Fruit fly (Drosophila melanogaster) whole organism, embryonic: ENCODE results near the gene Spn28B.

Experiments
- Atf-2 ChIP-seq: fragments of 200-800 bp; sonication (Bioruptor generic); optimal IDR thresholded peaks from 2 replicates; lab custom pipeline; 2016; ENCODE audit warnings: missing biosample characterization, missing genetic modification characterization
- CG10274 ChIP-seq: fragments of 200-800 bp; sonication (Bioruptor generic); optimal IDR thresholded peaks from 3 replicates; lab custom pipeline; 2017; ENCODE audit warnings: missing biosample characterization, mild to moderate bottlenecking, missing genetic modification characterization
- CG10321 ChIP-seq: fragments of 200-800 bp; sonication (Bioruptor generic); IDR thresholded peaks from 2 replicates; pipeline ENCODE4 v1.3.6; 2022; ENCODE audit warnings: missing biosample characterization, missing genetic modification characterization
- CG10431 ChIP-seq: fragments of 200-800 bp; sonication (Bioruptor generic); optimal IDR thresholded peaks from 3 replicates; lab custom pipeline; 2018; ENCODE audit warnings: missing biosample characterization, mild to moderate bottlenecking, missing genetic modification characterization
- CG11247 ChIP-seq: fragments of 200-800 bp; sonication (Bioruptor generic); IDR thresholded peaks from 2 replicates; pipeline ENCODE4 v1.3.6; 2022; ENCODE audit warnings: missing biosample characterization, missing genetic modification characterization
- CG12299 ChIP-seq: fragments of 200-800 bp; sonication (Bioruptor generic); optimal IDR thresholded peaks from 2 replicates; lab custom pipeline; 2018; ENCODE audit warnings: missing biosample characterization, mild to moderate bottlenecking, missing genetic modification characterization
- CG12659 ChIP-seq: fragments of 200-800 bp; sonication (Bioruptor generic); optimal IDR thresholded peaks from 3 replicates; lab custom pipeline; 2017; ENCODE audit warnings: mild to moderate bottlenecking, missing biosample characterization, missing genetic modification reagents, missing genetic modification characterization
- CG14014 ChIP-seq: fragments of 200-800 bp; sonication (Bioruptor generic); IDR thresholded peaks from 2 replicates; pipeline ENCODE4 v1.3.6; 2022; ENCODE audit warnings: missing biosample characterization, missing genetic modification characterization
- CG14441 ChIP-seq: fragments of 200-800 bp; sonication (Bioruptor generic); IDR thresholded peaks from 2 replicates; pipeline ENCODE4 v1.3.6; 2022; ENCODE audit warnings: missing biosample characterization, missing genetic modification characterization
- CG15269 ChIP-seq: fragments of 200-800 bp; sonication (Bioruptor generic); optimal IDR thresholded peaks from 2 replicates; lab custom pipeline; 2018; ENCODE audit warnings: missing biosample characterization, mild to moderate bottlenecking, missing genetic modification characterization, moderate library complexity
- CG16779 ChIP-seq: fragments of 200-800 bp; sonication (Bioruptor generic); IDR thresholded peaks from 2 replicates; pipeline ENCODE4 v1.3.6; 2022; ENCODE audit warnings: missing biosample characterization, missing genetic modification characterization
- CG17385 ChIP-seq: fragments of 200-800 bp; sonication (Bioruptor generic); optimal IDR thresholded peaks from 3 replicates; lab custom pipeline; 2018; ENCODE audit warnings: missing biosample characterization, mild to moderate bottlenecking, missing genetic modification characterization
- CG18599 ChIP-seq: fragments of 200-800 bp; sonication (Bioruptor generic); optimal IDR thresholded peaks from 3 replicates; lab custom pipeline; 2017; ENCODE audit warnings: missing biosample characterization, missing genetic modification characterization, mild to moderate bottlenecking, moderate library complexity, missing genetic modification reagents
- CG18764 ChIP-seq: fragments of 200-800 bp; sonication (Bioruptor generic); optimal IDR thresholded peaks from 3 replicates; lab custom pipeline; 2016; ENCODE audit warnings: missing biosample characterization, missing genetic modification characterization
- CG2129 ChIP-seq: fragments of 200-800 bp; sonication (Bioruptor generic); IDR thresholded peaks from 2 replicates; pipeline ENCODE4 v1.3.6; 2022; ENCODE audit warnings: missing biosample characterization, missing genetic modification characterization; ENCODE audit not compliant: partially characterized antibody
- CG2202 ChIP-seq: fragments of 200-800 bp; sonication (Bioruptor generic); optimal IDR thresholded peaks from 2 replicates; lab custom pipeline; 2018; ENCODE audit warnings: missing biosample characterization, mild to moderate bottlenecking, missing genetic modification characterization
- CG30431 ChIP-seq: fragments of 200-800 bp; sonication (Bioruptor generic); optimal IDR thresholded peaks from 2 replicates; lab custom pipeline; 2017; ENCODE audit warnings: missing biosample characterization, missing genetic modification characterization
- CG31365 ChIP-seq: fragments of 200-800 bp; sonication (Bioruptor generic); optimal IDR thresholded peaks from 2 replicates; lab custom pipeline; 2018; ENCODE audit warnings: missing biosample characterization, mild to moderate bottlenecking, missing genetic modification characterization
- CG32767 ChIP-seq: fragments of 200-800 bp; sonication (Bioruptor generic); IDR thresholded peaks from 2 replicates; pipeline ENCODE4 v1.3.6; 2022; ENCODE audit warnings: missing biosample characterization, missing genetic modification characterization
- CG6813 ChIP-seq: fragments of 200-800 bp; sonication (Bioruptor generic); optimal IDR thresholded peaks from 2 replicates; lab custom pipeline; 2017; ENCODE audit warnings: missing biosample characterization, missing genetic modification characterization, mild to moderate bottlenecking, moderate library complexity, missing genetic modification reagents
- CG7745 ChIP-seq: fragments of 200-800 bp; sonication (Bioruptor generic); optimal IDR thresholded peaks from 2 replicates; lab custom pipeline; 2018; ENCODE audit warnings: missing biosample characterization, mild to moderate bottlenecking, missing genetic modification characterization, moderate library complexity
- CG7928 ChIP-seq: fragments of 200-800 bp; sonication (Bioruptor generic); optimal IDR thresholded peaks from 2 replicates; lab custom pipeline; 2017; ENCODE audit warnings: missing biosample characterization, mild to moderate bottlenecking, missing genetic modification characterization
- CG7963 ChIP-seq: fragments of 200-800 bp; sonication (Bioruptor generic); IDR thresholded peaks from 3 replicates; pipeline ENCODE4 v1.3.6; 2022; ENCODE audit warnings: missing biosample characterization, missing genetic modification characterization; ENCODE audit not compliant: partially characterized antibody
- D19A ChIP-seq: fragments of 200-800 bp; optimal IDR thresholded peaks from 3 replicates; lab custom pipeline; 2019; ENCODE audit warnings: missing biosample characterization, mild to moderate bottlenecking, missing genetic modification characterization, moderate library complexity
- Dek ChIP-seq: fragments of 200-800 bp; sonication (Bioruptor generic); optimal IDR thresholded peaks from 3 replicates; lab custom pipeline; 2019; ENCODE audit warnings: missing biosample characterization, mild to moderate bottlenecking, missing genetic modification characterization, moderate library complexity
- GATAe ChIP-seq: fragments of 200-800 bp; sonication (Bioruptor generic); conservative IDR thresholded peaks from 2 replicates; pipeline ENCODE4 v1.3.6; 2022; ENCODE audit warnings: missing biosample characterization, missing genetic modification characterization
- HLH3B ChIP-seq: fragments of 200-800 bp; sonication (Bioruptor generic); IDR thresholded peaks from 2 replicates; pipeline ENCODE4 v1.3.6; 2022; ENCODE audit warnings: missing biosample characterization, missing genetic modification characterization
- Nf-YA ChIP-seq: fragments of 200-800 bp; sonication (Bioruptor generic); IDR thresholded peaks from 2 replicates; pipeline ENCODE4 v1.3.6; 2022; ENCODE audit warnings: missing biosample characterization, missing genetic modification characterization
- Ptx1 ChIP-seq: fragments of 200-800 bp; sonication (Bioruptor generic); IDR thresholded peaks from 2 replicates; pipeline ENCODE4 v1.3.6; 2022; ENCODE audit warnings: missing biosample characterization, missing genetic modification characterization
- Ravus ChIP-seq: fragments of 200-800 bp; sonication (Bioruptor generic); IDR thresholded peaks from 2 replicates; pipeline ENCODE4 v1.3.6; 2022; ENCODE audit warnings: missing biosample characterization, missing genetic modification characterization
- Xbp1 ChIP-seq: fragments of 200-800 bp; sonication (Bioruptor generic); optimal IDR thresholded peaks from 3 replicates; lab custom pipeline; 2016; ENCODE audit warnings: missing biosample characterization, mild to moderate bottlenecking, missing genetic modification characterization
- ab ChIP-seq: fragments of 200-800 bp; sonication (Bioruptor generic); optimal IDR thresholded peaks from 2 replicates; lab custom pipeline; 2016; ENCODE audit warnings: missing biosample characterization, missing genetic modification characterization
- bsh ChIP-seq, 2 experiments: fragments of 200-800 bp; sonication (Bioruptor generic); optimal IDR thresholded peaks; 2 replicates each; lab custom pipeline; 2017 to 2018; ENCODE audit warnings: mild to moderate bottlenecking in 2 of 2, missing biosample characterization in 2 of 2, missing genetic modification characterization in 2 of 2, moderate library complexity in 1 of 2
- corto ChIP-seq: fragments of 200-800 bp; sonication (Bioruptor generic); optimal IDR thresholded peaks from 2 replicates; lab custom pipeline; 2016; ENCODE audit warnings: missing biosample characterization, mild to moderate bottlenecking, missing genetic modification characterization, moderate library complexity
- disco-r ChIP-seq: fragments of 200-800 bp; sonication (Bioruptor generic); optimal IDR thresholded peaks from 2 replicates; lab custom pipeline; 2016; ENCODE audit warnings: missing biosample characterization, missing genetic modification characterization
- dm ChIP-seq: fragments of 200-800 bp; sonication (Bioruptor generic); optimal IDR thresholded peaks from 3 replicates; lab custom pipeline; 2016; ENCODE audit warnings: missing biosample characterization, missing genetic modification characterization
- en ChIP-seq: fragments of 200-800 bp; sonication (Bioruptor generic); optimal IDR thresholded peaks from 2 replicates; lab custom pipeline; 2016; ENCODE audit warnings: missing biosample characterization, missing genetic modification characterization
- ewg ChIP-seq: fragments of 200-800 bp; sonication (Bioruptor generic); optimal IDR thresholded peaks from 3 replicates; lab custom pipeline; 2017; ENCODE audit warnings: mild to moderate bottlenecking, missing biosample characterization, missing genetic modification reagents, missing genetic modification characterization
- fd102C ChIP-seq: fragments of 200-800 bp; sonication (Bioruptor generic); optimal IDR thresholded peaks from 2 replicates; lab custom pipeline; 2018; ENCODE audit warnings: missing biosample characterization, mild to moderate bottlenecking, missing genetic modification characterization, moderate library complexity
- fd64A ChIP-seq: fragments of 200-800 bp; sonication (Bioruptor generic); optimal IDR thresholded peaks from 3 replicates; lab custom pipeline; 2018; ENCODE audit warnings: missing biosample characterization, mild to moderate bottlenecking, missing genetic modification characterization
- ftz-f1 ChIP-seq: fragments of 200-800 bp; sonication (Bioruptor generic); optimal IDR thresholded peaks from 2 replicates; lab custom pipeline; 2016; ENCODE audit warnings: missing biosample characterization, missing genetic modification characterization
- gce ChIP-seq: fragments of 200-800 bp; sonication (Bioruptor generic); IDR thresholded peaks from 3 replicates; pipeline ENCODE4 v1.3.6; 2022; ENCODE audit warnings: missing biosample characterization, missing genetic modification characterization
- gcm ChIP-seq: fragments of 200-800 bp; sonication (Bioruptor generic); optimal IDR thresholded peaks from 2 replicates; lab custom pipeline; 2019; ENCODE audit warnings: missing biosample characterization, mild to moderate bottlenecking, missing genetic modification characterization, moderate library complexity
- inv ChIP-seq: fragments of 200-800 bp; sonication (Bioruptor generic); IDR thresholded peaks from 2 replicates; pipeline ENCODE4 v1.3.6; 2022; ENCODE audit warnings: missing biosample characterization, missing genetic modification characterization; ENCODE audit not compliant: partially characterized antibody
- pnt ChIP-seq: fragments of 200-800 bp; sonication (Bioruptor generic); optimal IDR thresholded peaks from 3 replicates; lab custom pipeline; 2016; ENCODE audit warnings: missing biosample characterization, missing genetic modification characterization
- prd ChIP-seq, 3 experiments: fragments of >200 bp in 2 of 3; fragments of 200-800 bp in 1 of 3; sonication (Bioruptor generic) in 1 of 3; optimal IDR thresholded peaks in 2 of 3; IDR thresholded peaks in 1 of 3; 2 replicates in 2 of 3; 3 replicates in 1 of 3; pipeline versions ENCODE4 v1.3.6 to Lab custom; 2017 to 2022; ENCODE audit warnings: missing biosample characterization in 1 of 3, missing genetic modification characterization in 1 of 3
- run ChIP-seq: fragments of 200-800 bp; sonication (Bioruptor generic); optimal IDR thresholded peaks from 3 replicates; lab custom pipeline; 2018; ENCODE audit warnings: missing biosample characterization, mild to moderate bottlenecking, missing genetic modification characterization
- sens ChIP-seq: fragments of 200-800 bp; sonication (Bioruptor generic); peaks from one replicate; lab custom pipeline; 2016; ENCODE audit warnings: missing biosample characterization, missing genetic modification characterization
- tll ChIP-seq, 2 experiments: fragments of 200-800 bp in 1 of 2; fragments of >200 bp in 1 of 2; sonication (Bioruptor generic) in 1 of 2; optimal IDR thresholded peaks; 2 replicates each; lab custom pipeline; 2017 to 2019; ENCODE audit warnings: missing biosample characterization in 2 of 2, missing genetic modification characterization in 2 of 2, mild to moderate bottlenecking in 1 of 2, moderate library complexity in 1 of 2
- unpg ChIP-seq: fragments of 200-800 bp; sonication (Bioruptor generic); optimal IDR thresholded peaks from 3 replicates; lab custom pipeline; 2018; ENCODE audit warnings: missing biosample characterization, mild to moderate bottlenecking, missing genetic modification characterization, moderate library complexity
- yki ChIP-seq: fragments of >200 bp; optimal IDR thresholded peaks from 3 replicates; lab custom pipeline; 2018

Spn28B gene

dm6 chr2L:7616830-7617229 is 35.1 kb downstream of the Spn28B start (continued):
- TF ChIP-seq CG7928 (GFP tag; lab: Kevin White, UChicago) (no peak), Nf-YA (GFP tag; lab: Robert Waterston, UW) (no peak), CG16779 (GFP tag; lab: Robert Waterston, UW) (no peak), CG12659 (GFP tag; lab: Kevin White, UChicago) (no peak), Atf-2 (no peak), CG2129 (GFP tag; lab: Robert Waterston, UW) (no peak), fd64A (no peak), sens (GFP tag; lab: Kevin White, UChicago) (peak; percentile 93), ewg (GFP tag; lab: Kevin White, UChicago) (no peak), CG30431 (GFP tag; lab: Kevin White, UChicago) (peak; percentile 4), CG7745 (tag; lab: Kevin White, UChicago) (no peak), gce (GFP tag; lab: Robert Waterston, UW) (no peak), CG18764 (no peak), CG7963 (GFP tag; lab: Robert Waterston, UW) (no peak), CG17385 (GFP tag; lab: Kevin White, UChicago) (no peak), ftz-f1 (GFP tag; lab: Kevin White, UChicago) (no peak), CG32767 (GFP tag; lab: Robert Waterston, UW) (no peak), corto (GFP tag; lab: Kevin White, UChicago) (no peak), CG10431 (GFP tag; lab: Kevin White, UChicago) (no peak), CG14014 (GFP tag; lab: Robert Waterston, UW) (no peak), Xbp1 (peak; percentile 28), CG6813 (GFP tag; lab: Kevin White, UChicago) (peak; percentile 24), gcm (peak; percentile 28), CG10321 (GFP tag; lab: Robert Waterston, UW) (no peak), pnt (GFP tag; lab: Kevin White, UChicago) (peak; percentile 20), disco-r (GFP tag; lab: Kevin White, UChicago) (no peak), CG15269 (tag; lab: Kevin White, UChicago) (no peak), CG18599 (GFP tag; lab: Kevin White, UChicago) (no peak), CG14441 (GFP tag; lab: Robert Waterston, UW) (no peak), CG2202 (peak; percentile 24), fd102C (GFP tag; lab: Kevin White, UChicago) (peak; percentile 55), unpg (GFP tag; lab: Kevin White, UChicago) (peak; percentile 57), HLH3B (GFP tag; lab: Robert Waterston, UW) (no peak), ab (GFP tag; lab: Kevin White, UChicago) (no peak), CG12299 (tag; lab: Kevin White, UChicago) (no peak), Ravus (no peak), Ptx1 (GFP tag; lab: Robert Waterston, UW) (0 out of 2 replicates have a peak, but pooled peaks have one; percentile 23), prd (optimal IDR thresholded peaks at IDR 0.05; lab: Kevin White, UChicago) (no peak), prd (GFP tag; IDR thresholded peaks at IDR 0.05; lab: Robert Waterston, UW) (peak; percentile 55; the same call in 2 of the 3 replicates), bsh (GFP tag; optimal IDR thresholded peaks at IDR 0.05; lab: Kevin White, UChicago) (peak in 1 of 2 experiments; percentile 67), CG11247 (no peak), inv (GFP tag; lab: Robert Waterston, UW) (no peak), run (tag; lab: Kevin White, UChicago) (no peak), D19A (tag; lab: Kevin White, UChicago) (peak; percentile 49), en (no peak), dm (GFP tag; lab: Kevin White, UChicago) (no peak), CG31365 (tag; lab: Kevin White, UChicago) (no peak), CG10274 (GFP tag; lab: Kevin White, UChicago) (no peak), GATAe (GFP tag; lab: Robert Waterston, UW) (no peak), tll (GFP tag; optimal IDR thresholded peaks at IDR 0.05; lab: Kevin White, UChicago) (no peak), yki (lab: Kevin White, UChicago) (no peak), Dek (tag; lab: Kevin White, UChicago) (no peak)
